Fruit fly (Drosophila melanogaster): ENCODE results near the gene CG42740.

- TF ChIP-seq CG14655 (GFP tag; optimal IDR thresholded peaks at IDR 0.05) (no peak), CG8159 (tag; optimal IDR thresholded peaks at IDR 0.05) (peak; percentile 15), gl (tag; optimal IDR thresholded peaks at IDR 0.05) (no peak), Ets98B (GFP tag; IDR thresholded peaks at IDR 0.05) (peak; percentile 46), CG10348 (GFP tag; IDR thresholded peaks at IDR 0.05) (no peak), Snoo (tag; optimal IDR thresholded peaks at IDR 0.05) (no peak), CG34367 (tag; optimal IDR thresholded peaks at IDR 0.05) (no peak), CG4496 (GFP tag; IDR thresholded peaks at IDR 0.05) (peak; percentile 89), CG32121 (GFP tag; IDR thresholded peaks at IDR 0.05) (no peak), CG8301 (tag; optimal IDR thresholded peaks at IDR 0.05) (no peak)
Observed at dm6 chr3R:30386759-30387437, 35.9 kb downstream of the CG42740 start.

Data from whole organism, pupa.